Fruit fly (Drosophila melanogaster): ENCODE results near the gene Atg8a.

The Atg8a gene

DNA sequence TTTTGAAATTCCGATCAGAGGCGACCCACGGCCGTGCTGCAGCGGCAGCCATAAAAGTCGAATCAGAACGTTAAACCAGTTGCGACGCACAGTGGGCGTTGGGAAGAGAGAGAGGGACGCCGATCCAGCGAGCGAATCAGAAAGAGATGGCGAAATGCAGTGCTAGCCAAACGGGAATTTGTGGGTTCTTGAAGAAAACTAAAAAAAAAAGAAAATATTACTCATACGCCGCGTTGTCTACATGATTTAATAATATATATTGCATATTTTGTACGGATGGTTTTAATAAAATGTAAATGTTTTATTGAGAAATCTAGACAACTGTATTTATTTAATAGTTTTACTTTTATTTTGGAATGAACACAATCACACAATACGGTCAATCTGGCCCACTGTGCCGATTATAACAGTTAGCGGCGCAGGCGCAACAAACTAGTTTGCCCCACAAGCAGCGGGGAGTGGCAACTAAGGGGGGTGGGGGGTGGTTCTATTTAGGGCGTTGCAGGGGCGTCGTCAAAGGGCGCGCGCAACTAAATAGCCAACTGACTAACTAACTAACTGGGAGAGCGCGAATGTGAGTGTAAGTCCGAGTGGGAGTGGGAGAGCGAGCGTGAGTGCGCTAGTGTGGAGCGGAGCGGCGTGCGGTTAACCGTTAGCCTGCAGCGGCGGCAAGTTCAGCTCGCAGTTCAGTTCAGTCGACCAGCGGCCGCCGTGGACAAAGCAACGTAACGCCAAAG is 3.9 kb upstream of the Atg8a start, which contains the start of gene CG15211 (continued):
- TF ChIP-seq CG14965 (GFP tag; optimal IDR thresholded peaks at IDR 0.05; ENCODE audit: borderline replicate concordance) (no peak), jigr1 (GFP tag; IDR thresholded peaks at IDR 0.05) (no peak), Gsc (GFP tag; IDR thresholded peaks at IDR 0.05) (no peak), Doc3 (GFP tag; IDR thresholded peaks at IDR 0.05; ENCODE audit: partially characterized antibody) (no peak), CG7357 (GFP tag; IDR thresholded peaks at IDR 0.05) (peak; percentile 19; the same call in 1 of the 3 replicates), ab (GFP tag; optimal IDR thresholded peaks at IDR 0.05) (no peak), fd96Cb (tag; optimal IDR thresholded peaks at IDR 0.05) (peak; percentile 71), fru (optimal IDR thresholded peaks at IDR 0.05) (no peak), zen (tag; optimal IDR thresholded peaks at IDR 0.05) (no peak), CG12391 (tag; optimal IDR thresholded peaks at IDR 0.05) (peak; percentile 80), amos (GFP tag; IDR thresholded peaks at IDR 0.05; ENCODE audit: partially characterized antibody) (no peak; the same call in 1 of the 2 replicates), hb (GFP tag; IDR thresholded peaks at IDR 0.05; ENCODE audit: partially characterized antibody) (no peak), CG30403 (GFP tag; optimal IDR thresholded peaks at IDR 0.05) (peak; percentile 84), slp2 (GFP tag; optimal IDR thresholded peaks at IDR 0.05) (no peak), ranshi (GFP tag; IDR thresholded peaks at IDR 0.05) (peak; percentile 44; the same call in 1 of the 2 replicates), HLH4C (GFP tag; IDR thresholded peaks at IDR 0.05; ENCODE audit: partially characterized antibody) (0 out of 3 replicates have a peak, but pooled peaks have one; percentile 36), CG10147 (GFP tag; optimal IDR thresholded peaks at IDR 0.05) (peak; percentile 58), CG2875 (GFP tag; optimal IDR thresholded peaks at IDR 0.05) (peak; percentile 62), CG1647 (GFP tag; optimal IDR thresholded peaks at IDR 0.05) (no peak), CG13287 (GFP tag; IDR thresholded peaks at IDR 0.05; ENCODE audit: partially characterized antibody) (peak; percentile 24; the same call in 1 of the 2 replicates), tio (GFP tag; optimal IDR thresholded peaks at IDR 0.05) (peak; percentile 70), slbo (GFP tag; IDR thresholded peaks at IDR 0.05) (peak; percentile 36; the same call in 1 of the 2 replicates), B-H1 (GFP tag; IDR thresholded peaks at IDR 0.05) (peak; percentile 31), CG8281 (tag; optimal IDR thresholded peaks at IDR 0.05) (peak; percentile 54), Dp (GFP tag; optimal IDR thresholded peaks at IDR 0.05) (no peak), CG7556 (GFP tag; optimal IDR thresholded peaks at IDR 0.05) (peak; percentile 89), Hand (GFP tag; optimal IDR thresholded peaks at IDR 0.05) (peak; percentile 19), CG5245 (GFP tag; optimal IDR thresholded peaks at IDR 0.05) (peak; percentile 30), Bteb2 (GFP tag; optimal IDR thresholded peaks at IDR 0.05) (no peak), sim (GFP tag; IDR thresholded peaks at IDR 0.05) (no peak), CG11723 (GFP tag; optimal IDR thresholded peaks at IDR 0.05) (peak; percentile 57), CG34224 (GFP tag; IDR thresholded peaks at IDR 0.05; ENCODE audit: partially characterized antibody) (peak; percentile 54; the same call in 2 of the 3 replicates), CG33557 (GFP tag; optimal IDR thresholded peaks at IDR 0.05) (peak; percentile 49), corto (GFP tag; optimal IDR thresholded peaks at IDR 0.05) (no peak), CG4424 (GFP tag; optimal IDR thresholded peaks at IDR 0.05) (peak; percentile 70), pnt (GFP tag; optimal IDR thresholded peaks at IDR 0.05) (no peak), luna (GFP tag; optimal IDR thresholded peaks at IDR 0.05) (no peak), lola (GFP tag; optimal IDR thresholded peaks at IDR 0.05) (peak in 1 of 3 experiments; percentile 85), CG18476 (GFP tag; optimal IDR thresholded peaks at IDR 0.05) (peak; percentile 38), Dek (tag; optimal IDR thresholded peaks at IDR 0.05) (peak; percentile 27), CG31388 (GFP tag; optimal IDR thresholded peaks at IDR 0.05) (no peak), PHDP (tag; optimal IDR thresholded peaks at IDR 0.05) (peak; percentile 77), CG12155 (GFP tag; optimal IDR thresholded peaks at IDR 0.05) (peak; percentile 47), z (GFP tag; IDR thresholded peaks at IDR 0.05) (peak; percentile 89), jumu (GFP tag; optimal IDR thresholded peaks at IDR 0.05) (peak; percentile 4)
